Worm (Caenorhabditis elegans) whole organism, mixed stage, embryonic: ENCODE measurements around the gene R09E12.9.

Experiments used
- hlh-1 ChIP-seq: fragments of 150-350 bp; optimal IDR thresholded peaks from 2 replicates; lab custom pipeline; 2014; ENCODE audit warnings: missing biosample characterization, missing genetic modification reagents, missing genetic modification characterization
- unc-62 ChIP-seq: fragments of 150-350 bp; optimal IDR thresholded peaks from 2 replicates; lab custom pipeline; 2014; ENCODE audit warnings: missing biosample characterization, missing genetic modification reagents, missing genetic modification characterization

DNA sequence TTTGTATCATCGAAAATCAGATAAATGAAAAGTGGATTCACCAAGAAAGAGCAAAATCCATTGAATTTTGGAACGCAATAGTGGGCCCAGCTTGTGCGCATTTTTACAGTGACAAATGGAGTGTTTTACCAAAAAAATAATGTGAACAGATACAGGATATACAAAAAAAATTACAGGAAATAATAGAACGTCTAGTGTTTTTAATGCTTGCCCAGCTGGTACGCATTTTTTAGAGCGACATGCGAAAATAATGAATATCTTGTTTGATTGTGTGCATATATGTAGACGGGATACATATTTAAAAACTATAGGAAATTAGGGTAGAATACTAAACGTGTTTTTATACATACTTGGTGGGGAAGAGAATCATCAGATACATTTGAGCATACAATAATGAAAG, 41.2 kb upstream of the R09E12.9 start, which contains the start of gene srj-25:
- TF ChIP-seq unc-62 (GFP tag; lab: Kevin White, UChicago) (no peak), hlh-1 (tag; lab: Kevin White, UChicago) (no peak)
